Fruit fly (Drosophila melanogaster) whole organism, embryonic: ENCODE data around the gene Alms1a.

Source experiments
- Adf1 ChIP-seq: fragments of 200-800 bp; sonication (Bioruptor generic); IDR thresholded peaks from 2 replicates; pipeline ENCODE4 v1.3.6; 2022; ENCODE audit warnings: missing biosample characterization, missing genetic modification characterization
- Aef1 ChIP-seq: fragments of 200-800 bp; sonication (Bioruptor generic); IDR thresholded peaks from 3 replicates; pipeline ENCODE4 v1.3.6; 2022; ENCODE audit warnings: missing biosample characterization, missing genetic modification characterization
- Bdp1 ChIP-seq: fragments of 200-800 bp; sonication (Bioruptor generic); optimal IDR thresholded peaks from 3 replicates; lab custom pipeline; 2016; ENCODE audit warnings: missing biosample characterization, missing genetic modification characterization
- CG10209 ChIP-seq: fragments of 200-800 bp; sonication (Bioruptor generic); optimal IDR thresholded peaks from 3 replicates; lab custom pipeline; 2017; ENCODE audit warnings: missing biosample characterization, mild to moderate bottlenecking, missing genetic modification characterization, missing genetic modification reagents
- CG10565 ChIP-seq: fragments of 200-800 bp; sonication (Bioruptor generic); optimal IDR thresholded peaks from 3 replicates; lab custom pipeline; 2016; ENCODE audit warnings: missing biosample characterization, mild to moderate bottlenecking, missing genetic modification characterization
- CG11093 ChIP-seq: fragments of 200-800 bp; sonication (Bioruptor generic); IDR thresholded peaks from 3 replicates; pipeline ENCODE4 v1.3.6; 2022; ENCODE audit warnings: missing biosample characterization, missing genetic modification characterization
- CG15514 ChIP-seq: fragments of 200-800 bp; sonication (Bioruptor generic); optimal IDR thresholded peaks from 3 replicates; lab custom pipeline; 2017; ENCODE audit warnings: missing biosample characterization, missing genetic modification characterization, mild to moderate bottlenecking, moderate library complexity, missing genetic modification reagents
- CG1602 ChIP-seq: fragments of 200-800 bp; sonication (Bioruptor generic); optimal IDR thresholded peaks from 3 replicates; lab custom pipeline; 2016; ENCODE audit warnings: missing biosample characterization, missing genetic modification characterization
- CG18476 ChIP-seq: fragments of 200-800 bp; sonication (Bioruptor generic); optimal IDR thresholded peaks from 2 replicates; lab custom pipeline; 2016; ENCODE audit warnings: missing biosample characterization, mild to moderate bottlenecking, missing genetic modification characterization
- CG2120 ChIP-seq: fragments of 200-800 bp; sonication (Bioruptor generic); optimal IDR thresholded peaks from 3 replicates; lab custom pipeline; 2016; ENCODE audit warnings: missing biosample characterization, missing genetic modification characterization
- CG30020 ChIP-seq: fragments of 200-800 bp; optimal IDR thresholded peaks from 2 replicates; lab custom pipeline; 2019; ENCODE audit warnings: missing biosample characterization, mild to moderate bottlenecking, missing genetic modification characterization, moderate library complexity
- CG3281 ChIP-seq: fragments of 200-800 bp; sonication (Bioruptor generic); optimal IDR thresholded peaks from 3 replicates; lab custom pipeline; 2017; ENCODE audit warnings: missing biosample characterization, mild to moderate bottlenecking, missing genetic modification characterization
- CG3838 ChIP-seq: fragments of 200-800 bp; sonication (Bioruptor generic); optimal IDR thresholded peaks from 3 replicates; lab custom pipeline; 2016; ENCODE audit warnings: missing biosample characterization, missing genetic modification characterization
- CG43689 ChIP-seq: fragments of 200-800 bp; sonication (Bioruptor generic); IDR thresholded peaks from 2 replicates; pipeline ENCODE4 v1.3.6; 2022; ENCODE audit warnings: missing biosample characterization, missing genetic modification characterization
- CG5245 ChIP-seq: fragments of 200-800 bp; sonication (Bioruptor generic); optimal IDR thresholded peaks from 3 replicates; lab custom pipeline; 2016; ENCODE audit warnings: missing biosample characterization, missing genetic modification characterization
- CG6854 ChIP-seq: fragments of 200-800 bp; sonication (Bioruptor generic); optimal IDR thresholded peaks from 3 replicates; lab custom pipeline; 2017; ENCODE audit warnings: missing biosample characterization, mild to moderate bottlenecking, missing genetic modification characterization
- CG7271 ChIP-seq: fragments of 200-800 bp; sonication (Bioruptor generic); optimal IDR thresholded peaks from 2 replicates; lab custom pipeline; 2018; ENCODE audit warnings: missing biosample characterization, mild to moderate bottlenecking, missing genetic modification characterization, moderate library complexity
- CG7786 ChIP-seq: fragments of 200-800 bp; sonication (Bioruptor generic); optimal IDR thresholded peaks from 2 replicates; lab custom pipeline; 2016; ENCODE audit warnings: missing biosample characterization, missing genetic modification characterization
- CG9876 ChIP-seq: fragments of 200-800 bp; sonication (Bioruptor generic); optimal IDR thresholded peaks from 2 replicates; lab custom pipeline; 2016; ENCODE audit warnings: missing biosample characterization, missing genetic modification characterization
- CHES-1-like ChIP-seq: fragments of 200-800 bp; sonication (Bioruptor generic); optimal IDR thresholded peaks from 2 replicates; lab custom pipeline; 2016; ENCODE audit warnings: missing biosample characterization, missing genetic modification characterization
- Doc3 ChIP-seq: fragments of 200-800 bp; sonication (Bioruptor generic); IDR thresholded peaks from 3 replicates; pipeline ENCODE4 v1.3.6; 2022; ENCODE audit warnings: missing biosample characterization, missing genetic modification characterization; ENCODE audit not compliant: partially characterized antibody
- Elba2 ChIP-seq: fragments of 200-800 bp; sonication (Bioruptor generic); optimal IDR thresholded peaks from 3 replicates; lab custom pipeline; 2016; ENCODE audit warnings: missing biosample characterization, missing genetic modification characterization
- Max ChIP-seq: fragments of 200-800 bp; sonication (Bioruptor generic); optimal IDR thresholded peaks from 2 replicates; lab custom pipeline; 2016; ENCODE audit warnings: missing biosample characterization, mild to moderate bottlenecking, missing genetic modification characterization
- Taf1 ChIP-seq: fragments of 200-800 bp; sonication (Bioruptor generic); IDR thresholded peaks from 2 replicates; pipeline ENCODE4 v1.3.6; 2022; ENCODE audit warnings: missing biosample characterization, missing genetic modification characterization
- Vsx1 ChIP-seq: fragments of 200-800 bp; sonication (Bioruptor generic); optimal IDR thresholded peaks from 2 replicates; lab custom pipeline; 2017; ENCODE audit warnings: missing biosample characterization, mild to moderate bottlenecking, missing genetic modification characterization, missing genetic modification reagents
- Xbp1 ChIP-seq: fragments of 200-800 bp; sonication (Bioruptor generic); optimal IDR thresholded peaks from 3 replicates; lab custom pipeline; 2016; ENCODE audit warnings: missing biosample characterization, mild to moderate bottlenecking, missing genetic modification characterization
- ap ChIP-seq: fragments of 200-800 bp; sonication (Bioruptor generic); IDR thresholded peaks from 2 replicates; pipeline ENCODE4 v1.3.6; 2022; ENCODE audit warnings: missing biosample characterization, missing genetic modification characterization
- bab2 ChIP-seq: fragments of 200-800 bp; sonication (Bioruptor generic); optimal IDR thresholded peaks from 2 replicates; lab custom pipeline; 2016; ENCODE audit warnings: missing biosample characterization, missing genetic modification characterization
- bbx ChIP-seq: fragments of 200-800 bp; sonication (Bioruptor generic); IDR thresholded peaks from 2 replicates; pipeline ENCODE4 v1.3.6; 2022; ENCODE audit warnings: missing biosample characterization, missing genetic modification characterization; ENCODE audit not compliant: partially characterized antibody
- cas ChIP-seq: fragments of 200-800 bp; sonication (Bioruptor generic); IDR thresholded peaks from 2 replicates; pipeline ENCODE4 v1.3.6; 2022; ENCODE audit warnings: missing biosample characterization, missing genetic modification characterization
- chif ChIP-seq, 2 experiments: fragments of 200-800 bp; sonication (Bioruptor generic); optimal IDR thresholded peaks; 3 replicates each; lab custom pipeline; 2016; ENCODE audit warnings: missing biosample characterization in 2 of 2, missing genetic modification characterization in 2 of 2
- dan ChIP-seq: fragments of 200-800 bp; sonication (Bioruptor generic); IDR thresholded peaks from 2 replicates; pipeline ENCODE4 v1.3.6; 2022; ENCODE audit warnings: missing biosample characterization, missing genetic modification characterization
- eyg ChIP-seq: fragments of 200-800 bp; sonication (Bioruptor generic); optimal IDR thresholded peaks from 3 replicates; lab custom pipeline; 2016; ENCODE audit warnings: missing biosample characterization, missing genetic modification characterization
- gcm2 ChIP-seq: fragments of 200-800 bp; sonication (Bioruptor generic); optimal IDR thresholded peaks from 2 replicates; lab custom pipeline; 2016; ENCODE audit warnings: missing biosample characterization, missing genetic modification characterization
- gsb ChIP-seq: fragments of 200-800 bp; sonication (Bioruptor generic); IDR thresholded peaks from 2 replicates; pipeline ENCODE4 v1.3.6; 2022; ENCODE audit warnings: missing biosample characterization, missing genetic modification characterization
- h ChIP-seq: fragments of >200 bp; optimal IDR thresholded peaks from 2 replicates; lab custom pipeline; 2017
- hbn ChIP-seq: fragments of 200-800 bp; sonication (Bioruptor generic); IDR thresholded peaks from 2 replicates; pipeline ENCODE4 v1.3.6; 2022; ENCODE audit warnings: missing biosample characterization, missing genetic modification characterization; ENCODE audit not compliant: partially characterized antibody
- hkb ChIP-seq, 2 experiments: fragments of 200-800 bp in 1 of 2; fragments of >200 bp in 1 of 2; sonication (Bioruptor generic) in 1 of 2; IDR thresholded peaks in 1 of 2; optimal IDR thresholded peaks in 1 of 2; 2 replicates each; pipeline versions ENCODE4 v1.3.6 to Lab custom; 2017 to 2022; ENCODE audit warnings: missing biosample characterization in 1 of 2, missing genetic modification characterization in 1 of 2
- jing ChIP-seq: fragments of 200-800 bp; sonication (Bioruptor generic); optimal IDR thresholded peaks from 2 replicates; lab custom pipeline; 2018; ENCODE audit warnings: missing biosample characterization, mild to moderate bottlenecking, missing genetic modification characterization
- lab ChIP-seq: fragments of 200-800 bp; sonication (Bioruptor generic); optimal IDR thresholded peaks from 3 replicates; lab custom pipeline; 2017; ENCODE audit warnings: missing biosample characterization, missing genetic modification characterization, mild to moderate bottlenecking, moderate library complexity, missing genetic modification reagents
- oc ChIP-seq: fragments of 200-800 bp; sonication (Bioruptor generic); optimal IDR thresholded peaks from 2 replicates; lab custom pipeline; 2018; ENCODE audit warnings: missing biosample characterization, mild to moderate bottlenecking, missing genetic modification characterization, moderate library complexity
- onecut ChIP-seq: fragments of 200-800 bp; sonication (Bioruptor generic); IDR thresholded peaks from 2 replicates; pipeline ENCODE4 v1.3.6; 2022; ENCODE audit warnings: missing biosample characterization, missing genetic modification characterization
- peb ChIP-seq: fragments of 200-800 bp; sonication (Bioruptor generic); IDR thresholded peaks from 2 replicates; pipeline ENCODE4 v1.3.6; 2022; ENCODE audit warnings: missing biosample characterization, missing genetic modification characterization
- pfk ChIP-seq: fragments of 200-800 bp; sonication (Bioruptor generic); optimal IDR thresholded peaks from 2 replicates; lab custom pipeline; 2018; ENCODE audit warnings: missing biosample characterization, mild to moderate bottlenecking, missing genetic modification characterization, moderate library complexity
- pho ChIP-seq: fragments of 200-800 bp; sonication (Bioruptor generic); optimal IDR thresholded peaks from 2 replicates; lab custom pipeline; 2016; ENCODE audit warnings: missing biosample characterization, missing genetic modification characterization
- sd ChIP-seq: fragments of 200-800 bp; sonication (Bioruptor generic); optimal IDR thresholded peaks from 3 replicates; lab custom pipeline; 2018; ENCODE audit warnings: missing biosample characterization, mild to moderate bottlenecking, missing genetic modification characterization, moderate library complexity
- so ChIP-seq: fragments of 200-800 bp; sonication (Bioruptor generic); IDR thresholded peaks from 3 replicates; pipeline ENCODE4 v1.3.6; 2022; ENCODE audit warnings: missing biosample characterization, missing genetic modification characterization
- sr ChIP-seq: fragments of 200-800 bp; sonication (Bioruptor generic); IDR thresholded peaks from 3 replicates; pipeline ENCODE4 v1.3.6; 2022; ENCODE audit warnings: missing biosample characterization, missing genetic modification characterization
- wek ChIP-seq: fragments of 200-800 bp; sonication (Bioruptor generic); optimal IDR thresholded peaks from 3 replicates; lab custom pipeline; 2018; ENCODE audit warnings: missing biosample characterization, mild to moderate bottlenecking, missing genetic modification characterization, moderate library complexity

Gene Alms1a

DNA sequence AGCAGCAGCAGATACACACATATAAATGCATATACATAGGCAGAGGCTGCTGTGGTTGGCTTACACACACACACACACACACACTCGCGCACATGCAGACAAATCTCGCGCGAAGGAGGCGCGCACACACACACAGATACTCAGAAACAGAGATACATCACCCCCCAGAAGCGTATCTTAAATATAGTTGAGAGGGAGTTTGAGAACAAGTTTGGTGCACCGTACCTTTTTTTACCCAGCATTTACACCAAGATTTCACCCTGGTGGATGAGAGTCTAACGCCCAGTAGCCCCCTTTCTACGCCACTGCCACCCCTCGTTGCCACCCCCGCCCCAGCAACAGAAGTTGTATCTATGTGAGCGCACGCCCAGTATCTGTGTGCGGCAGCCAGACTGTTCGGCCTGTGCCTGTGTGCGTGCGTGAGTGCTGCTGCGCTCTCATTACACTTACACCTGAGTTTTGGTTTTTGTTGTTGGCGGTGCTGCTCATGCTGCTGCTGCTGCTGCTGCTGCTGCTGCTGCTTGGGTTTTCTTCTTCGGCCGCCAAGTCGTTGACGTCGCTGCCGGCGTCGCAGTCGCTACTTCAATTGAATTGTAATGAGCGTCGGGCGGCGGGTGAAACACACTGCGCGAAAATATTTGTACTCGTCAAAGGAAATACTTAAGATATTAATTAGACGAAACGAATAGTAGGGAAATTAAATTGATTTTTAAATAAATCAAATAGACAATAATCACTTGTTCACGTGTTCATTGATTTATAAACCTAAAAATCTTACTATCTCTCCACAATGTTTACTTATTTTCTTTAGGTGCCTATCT lies 45.6 kb downstream of the Alms1a start (continued):
- TF ChIP-seq jing (GFP tag; lab: Kevin White, UChicago) (peak; percentile 90), Vsx1 (GFP tag; lab: Kevin White, UChicago) (peak; percentile 15), CG2120 (GFP tag; lab: Kevin White, UChicago) (peak; percentile 53), sr (GFP tag; lab: Robert Waterston, UW) (peak; percentile 84), Taf1 (peak; percentile 91), Adf1 (GFP tag; lab: Robert Waterston, UW) (peak; percentile 75), CG11093 (GFP tag; lab: Robert Waterston, UW) (peak; percentile 84), so (GFP tag; lab: Robert Waterston, UW) (peak; percentile 85), CG7786 (GFP tag; lab: Kevin White, UChicago) (peak; percentile 50), pfk (GFP tag; lab: Kevin White, UChicago) (no peak), Elba2 (GFP tag; lab: Kevin White, UChicago) (peak; percentile 25), Bdp1 (no peak), gsb (GFP tag; lab: Robert Waterston, UW) (peak; percentile 45; the same call in 1 of the 2 replicates), CHES-1-like (GFP tag; lab: Kevin White, UChicago) (peak; percentile 36), CG7271 (tag; lab: Kevin White, UChicago) (peak; percentile 19), CG18476 (GFP tag; lab: Kevin White, UChicago) (no peak), CG3838 (GFP tag; lab: Kevin White, UChicago) (no peak), Aef1 (GFP tag; lab: Robert Waterston, UW) (peak; percentile 89), hkb (optimal IDR thresholded peaks at IDR 0.05; lab: Kevin White, UChicago) (no peak), hkb (GFP tag; IDR thresholded peaks at IDR 0.05; lab: Robert Waterston, UW) (peak; percentile 84), CG1602 (GFP tag; lab: Kevin White, UChicago) (peak; percentile 87), peb (GFP tag; lab: Robert Waterston, UW) (peak; percentile 86), lab (GFP tag; lab: Kevin White, UChicago) (peak; percentile 88), hbn (no peak), CG9876 (GFP tag; lab: Kevin White, UChicago) (peak; percentile 28), cas (GFP tag; lab: Robert Waterston, UW) (peak; percentile 47; the same call in 1 of the 2 replicates), CG10565 (GFP tag; lab: Kevin White, UChicago) (no peak), eyg (GFP tag; lab: Kevin White, UChicago) (no peak), CG15514 (GFP tag; lab: Kevin White, UChicago) (peak; percentile 60), Xbp1 (GFP tag; lab: Kevin White, UChicago) (peak; percentile 85), CG3281 (GFP tag; lab: Kevin White, UChicago) (peak; percentile 49), sd (tag; lab: Kevin White, UChicago) (peak; percentile 8), CG43689 (GFP tag; lab: Robert Waterston, UW) (peak; percentile 87), Max (no peak), onecut (GFP tag; lab: Robert Waterston, UW) (peak; percentile 81), bbx (GFP tag; lab: Robert Waterston, UW) (no peak), CG30020 (no peak), ap (GFP tag; lab: Robert Waterston, UW) (peak; percentile 86), Doc3 (GFP tag; lab: Robert Waterston, UW) (no peak), gcm2 (no peak), h (lab: Kevin White, UChicago) (no peak), CG6854 (GFP tag; lab: Kevin White, UChicago) (peak; percentile 48), dan (GFP tag; lab: Robert Waterston, UW) (peak; percentile 92), pho (GFP tag; lab: Kevin White, UChicago) (no peak), wek (GFP tag; lab: Kevin White, UChicago) (peak; percentile 23), chif (GFP tag; optimal IDR thresholded peaks at IDR 0.05; lab: Kevin White, UChicago) (peak in 1 of 2 experiments; percentile 59), bab2 (GFP tag; lab: Kevin White, UChicago) (peak; percentile 32), CG5245 (peak; percentile 73), CG10209 (peak; percentile 85), oc (peak; percentile 81)
